Worm (Caenorhabditis elegans): ENCODE data around the gene Y45F10C.6.

The Y45F10C.6 gene

DNA sequence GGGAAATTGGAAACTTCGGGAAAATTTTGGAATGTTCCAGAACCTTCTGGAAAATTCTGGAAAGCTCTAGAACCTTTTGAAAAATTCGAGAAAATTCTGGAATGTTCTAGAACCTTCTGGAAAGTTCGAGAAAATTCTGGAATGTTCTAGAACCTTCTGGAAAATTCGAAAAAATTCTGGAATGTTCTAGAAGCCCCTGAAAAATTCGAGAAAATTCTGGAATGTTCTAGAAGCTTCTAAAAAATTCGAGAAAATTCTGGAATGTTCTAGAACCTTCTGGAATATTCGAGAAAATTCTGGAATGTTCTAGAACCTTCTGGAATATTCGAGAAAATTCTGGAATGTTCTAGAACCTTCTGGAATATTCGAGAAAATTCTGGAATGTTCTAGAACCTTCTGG lies 15.9 kb downstream of the Y45F10C.6 start:
- peak; percentile 61 for TF ChIP-seq ceh-83 (GFP tag; optimal IDR thresholded peaks at IDR 0.05)

DNA sequence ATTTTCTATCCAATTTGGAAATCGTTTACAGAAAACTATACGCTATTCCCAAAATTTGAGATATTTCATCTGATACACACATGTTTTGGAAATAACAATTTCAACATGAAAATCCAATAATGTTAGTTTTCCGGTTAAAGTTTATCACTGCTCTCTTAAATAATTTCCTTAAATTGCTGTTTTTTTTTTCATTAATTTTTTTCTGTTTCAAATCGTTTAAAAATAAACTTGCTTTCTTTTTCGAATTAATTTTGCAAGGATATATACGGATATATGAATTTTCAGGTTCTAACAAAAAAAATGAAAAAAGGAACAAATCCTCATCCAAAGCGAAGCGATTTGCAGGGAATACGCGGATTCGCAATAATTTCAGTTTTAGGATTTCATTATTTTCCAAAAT lies 21.4 kb downstream of the Y45F10C.6 start, which contains the start of gene oac-48:
Gene oac-48 (plus strand): TSS at position 301 of the 400 bp plus-strand sequence.
- TF ChIP-seq bed-3 (GFP tag; optimal IDR thresholded peaks at IDR 0.05) = no peak
- TF ChIP-seq ces-1 (GFP tag; optimal IDR thresholded peaks at IDR 0.05) = no peak
- no peak for TF ChIP-seq elt-3 (tag; optimal IDR thresholded peaks at IDR 0.05)
- no peak for TF ChIP-seq lsy-2 (tag; optimal IDR thresholded peaks at IDR 0.05)
- TF ChIP-seq drap-1 (GFP tag; optimal IDR thresholded peaks at IDR 0.05) = no peak
- no peak for TF ChIP-seq mls-2 (tag; optimal IDR thresholded peaks at IDR 0.05)
- no peak for TF ChIP-seq snpc-4 (tag; optimal IDR thresholded peaks at IDR 0.05)
- no peak for TF ChIP-seq unc-120 (tag; optimal IDR thresholded peaks at IDR 0.05; ENCODE audit: poor library complexity, severe bottlenecking)

DNA sequence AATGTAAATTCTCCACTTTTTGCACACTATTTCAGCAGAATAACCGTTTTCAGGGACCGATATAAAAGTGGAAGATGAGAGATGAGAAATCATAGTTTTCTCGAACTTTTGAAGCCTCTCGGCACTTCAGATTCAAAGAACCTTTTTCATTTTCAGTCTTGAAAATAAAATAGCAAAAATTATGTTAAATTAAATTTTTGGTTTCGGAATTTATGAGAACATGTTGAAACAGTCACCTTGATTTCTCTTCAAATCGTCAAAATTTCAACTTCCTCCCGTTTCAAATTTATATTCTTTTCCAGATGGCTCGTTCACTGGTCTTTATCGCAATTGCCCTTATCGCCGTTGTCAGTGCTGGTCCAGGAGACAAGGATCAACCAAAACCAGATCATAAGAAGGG lies 26.5 kb downstream of the Y45F10C.6 start, which contains the start of gene srlf-26:
Gene srlf-26 (plus strand): TSS at position 301 of the 400 bp plus-strand sequence.
- TF ChIP-seq sem-2 (GFP tag; optimal IDR thresholded peaks at IDR 0.05) = no peak
- no peak for TF ChIP-seq unc-39 (tag; optimal IDR thresholded peaks at IDR 0.05)
- no peak for TF ChIP-seq elt-3 (tag; optimal IDR thresholded peaks at IDR 0.05)
- TF ChIP-seq ces-1 (GFP tag; optimal IDR thresholded peaks at IDR 0.05) = no peak
- no peak for TF ChIP-seq tbx-8 (GFP tag; optimal IDR thresholded peaks at IDR 0.05)
- no peak for TF ChIP-seq blmp-1 (tag; optimal IDR thresholded peaks at IDR 0.05)
- TF ChIP-seq ceh-39 (tag; optimal IDR thresholded peaks at IDR 0.05) = no peak
- TF ChIP-seq sptf-1 (tag; optimal IDR thresholded peaks at IDR 0.05) = no peak
- TF ChIP-seq lsy-2 (tag; optimal IDR thresholded peaks at IDR 0.05) = no peak
- TF ChIP-seq elt-1 (tag; optimal IDR thresholded peaks at IDR 0.05; ENCODE audit: borderline replicate concordance, insufficient read depth) = no peak
- no peak for TF ChIP-seq ceh-83 (GFP tag; optimal IDR thresholded peaks at IDR 0.05)
- TF ChIP-seq nhr-12 (tag; optimal IDR thresholded peaks at IDR 0.05) = no peak
- no peak for TF ChIP-seq ztf-11 (tag; optimal IDR thresholded peaks at IDR 0.05)

DNA sequence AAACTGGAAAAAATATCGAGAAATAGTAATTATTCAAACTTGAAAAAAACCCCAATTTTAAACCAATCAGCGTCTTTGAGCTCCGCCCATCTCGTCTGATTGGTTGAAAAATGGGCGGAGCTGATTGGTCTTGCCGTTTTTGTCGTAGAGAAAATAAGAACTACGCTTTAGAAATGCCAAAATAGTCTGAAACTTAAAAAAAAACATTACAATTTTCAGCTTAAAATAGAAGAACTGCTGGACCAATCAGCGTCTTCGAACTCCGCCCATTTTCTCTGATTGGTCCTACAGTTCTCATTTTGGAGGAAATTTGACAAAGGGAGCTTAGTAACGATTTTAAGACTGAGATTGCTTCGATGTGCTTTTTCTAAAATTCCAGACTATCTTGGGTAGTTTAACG lies 27.4 kb downstream of the Y45F10C.6 start:
- TF ChIP-seq lin-32 (GFP tag; optimal IDR thresholded peaks at IDR 0.05) (no peak), mls-2 (tag; optimal IDR thresholded peaks at IDR 0.05) (no peak), blmp-1 (tag; optimal IDR thresholded peaks at IDR 0.05) (no peak), drap-1 (GFP tag; optimal IDR thresholded peaks at IDR 0.05) (no peak), sem-2 (GFP tag; optimal IDR thresholded peaks at IDR 0.05) (no peak), sptf-1 (tag; optimal IDR thresholded peaks at IDR 0.05) (no peak), mep-1 (tag; optimal IDR thresholded peaks at IDR 0.05) (no peak), elt-1 (tag; optimal IDR thresholded peaks at IDR 0.05; ENCODE audit: borderline replicate concordance, insufficient read depth) (no peak), ham-2 (GFP tag; optimal IDR thresholded peaks at IDR 0.05) (no peak), snpc-4 (tag; optimal IDR thresholded peaks at IDR 0.05) (no peak), zip-8 (tag; optimal IDR thresholded peaks at IDR 0.05) (no peak), nhr-237 (tag; optimal IDR thresholded peaks at IDR 0.05) (no peak), lin-13 (tag; optimal IDR thresholded peaks at IDR 0.05) (no peak), tbx-8 (GFP tag; optimal IDR thresholded peaks at IDR 0.05) (no peak), unc-120 (tag; optimal IDR thresholded peaks at IDR 0.05; ENCODE audit: poor library complexity, severe bottlenecking) (no peak)

DNA sequence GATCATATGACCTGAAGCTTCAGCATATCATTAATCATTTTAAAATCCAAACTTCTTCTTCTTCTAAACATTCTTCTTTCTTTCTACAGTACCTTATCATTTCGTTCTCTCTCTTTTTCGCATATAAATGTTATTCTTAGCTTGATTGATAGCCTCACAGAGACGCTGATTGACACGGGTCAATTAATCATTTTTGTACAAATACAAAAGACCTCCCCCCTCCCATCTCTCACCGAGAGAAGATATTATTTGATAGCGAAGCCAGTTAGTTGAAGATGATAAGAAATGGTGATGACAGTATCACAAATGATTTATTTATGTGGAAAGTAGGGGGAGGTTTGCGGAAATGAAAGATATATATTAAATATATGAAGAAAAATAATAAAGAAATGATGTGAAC lies 30.6 kb downstream of the Y45F10C.6 start:
- TF ChIP-seq elt-3 (tag; optimal IDR thresholded peaks at IDR 0.05) (peak; percentile 78), elt-1 (tag; optimal IDR thresholded peaks at IDR 0.05; ENCODE audit: borderline replicate concordance, insufficient read depth) (no peak), blmp-1 (tag; optimal IDR thresholded peaks at IDR 0.05) (no peak), ces-1 (GFP tag; optimal IDR thresholded peaks at IDR 0.05) (no peak), sem-2 (GFP tag; optimal IDR thresholded peaks at IDR 0.05) (no peak), nhr-28 (tag; optimal IDR thresholded peaks at IDR 0.05) (no peak), nhr-2 (tag; optimal IDR thresholded peaks at IDR 0.05) (no peak), hlh-1 (tag; optimal IDR thresholded peaks at IDR 0.05) (no peak), nhr-76 (tag; optimal IDR thresholded peaks at IDR 0.05) (no peak), ceh-43 (GFP tag; optimal IDR thresholded peaks at IDR 0.05) (no peak), flh-1 (GFP tag; optimal IDR thresholded peaks at IDR 0.05) (no peak), unc-39 (tag; optimal IDR thresholded peaks at IDR 0.05) (no peak), tbx-8 (GFP tag; optimal IDR thresholded peaks at IDR 0.05) (no peak), nhr-237 (tag; optimal IDR thresholded peaks at IDR 0.05) (no peak), ham-2 (GFP tag; optimal IDR thresholded peaks at IDR 0.05) (no peak), drap-1 (GFP tag; optimal IDR thresholded peaks at IDR 0.05) (no peak), ceh-39 (tag; optimal IDR thresholded peaks at IDR 0.05) (no peak), lin-13 (tag; optimal IDR thresholded peaks at IDR 0.05) (no peak), ceh-83 (GFP tag; optimal IDR thresholded peaks at IDR 0.05) (no peak), mep-1 (tag; optimal IDR thresholded peaks at IDR 0.05) (no peak), unc-120 (tag; optimal IDR thresholded peaks at IDR 0.05; ENCODE audit: poor library complexity, severe bottlenecking) (no peak), unc-62 (GFP tag; optimal IDR thresholded peaks at IDR 0.05) (peak; percentile 94), M03D4.4 (tag; optimal IDR thresholded peaks at IDR 0.05) (no peak), nhr-12 (tag; optimal IDR thresholded peaks at IDR 0.05) (no peak), snpc-4 (tag; optimal IDR thresholded peaks at IDR 0.05) (no peak), mab-5 (tag; optimal IDR thresholded peaks at IDR 0.05) (peak; percentile 57)

All from whole organism, mixed stage, embryonic.